Fruit fly (Drosophila melanogaster) whole organism, prepupa: ENCODE measurements around the gene CG33299.

ENCODE experiments used
- CG10669 ChIP-seq: fragments of 200-800 bp; sonication (Bioruptor generic); optimal IDR thresholded peaks from 3 replicates; lab custom pipeline; 2018; ENCODE audit warnings: missing biosample characterization, mild to moderate bottlenecking, missing genetic modification characterization, moderate library complexity
- CG11294 ChIP-seq: fragments of 200-800 bp; sonication (Bioruptor generic); IDR thresholded peaks from 2 replicates; pipeline ENCODE4 v1.3.6; 2022; ENCODE audit warnings: missing biosample characterization, missing genetic modification characterization
- CG11762 ChIP-seq: fragments of 200-800 bp; sonication (Bioruptor generic); optimal IDR thresholded peaks from 3 replicates; lab custom pipeline; 2016; ENCODE audit warnings: missing biosample characterization, missing genetic modification characterization; ENCODE audit not compliant: insufficient read depth
- CG11902 ChIP-seq: fragments of 200-800 bp; sonication (Bioruptor generic); optimal IDR thresholded peaks from 3 replicates; lab custom pipeline; 2016; ENCODE audit warnings: missing biosample characterization, missing genetic modification characterization
- CG15336 ChIP-seq: fragments of 200-800 bp; sonication (Bioruptor generic); IDR thresholded peaks from 2 replicates; pipeline ENCODE4 v1.3.6; 2022; ENCODE audit warnings: missing biosample characterization, missing genetic modification characterization
- CG1621 ChIP-seq: fragments of 200-800 bp; sonication (Bioruptor generic); optimal IDR thresholded peaks from 3 replicates; lab custom pipeline; 2018; ENCODE audit warnings: missing biosample characterization, mild to moderate bottlenecking, missing genetic modification characterization
- CG16779 ChIP-seq: fragments of 200-800 bp; sonication (Bioruptor generic); optimal IDR thresholded peaks from 3 replicates; lab custom pipeline; 2017; ENCODE audit warnings: missing biosample characterization, mild to moderate bottlenecking, missing genetic modification characterization
- CG31627 ChIP-seq: fragments of 200-800 bp; sonication (Bioruptor generic); optimal IDR thresholded peaks from 3 replicates; lab custom pipeline; 2016; ENCODE audit warnings: missing biosample characterization, missing genetic modification characterization
- CG3919 ChIP-seq: fragments of 200-800 bp; sonication (Bioruptor generic); optimal IDR thresholded peaks from 3 replicates; lab custom pipeline; 2016; ENCODE audit warnings: missing biosample characterization, missing genetic modification characterization
- CG6163 ChIP-seq: fragments of 200-800 bp; sonication (Bioruptor generic); IDR thresholded peaks from 3 replicates; pipeline ENCODE4 v1.3.6; 2022; ENCODE audit warnings: missing biosample characterization, missing genetic modification characterization
- CG6276 ChIP-seq: fragments of 200-800 bp; sonication (Bioruptor generic); optimal IDR thresholded peaks from 2 replicates; lab custom pipeline; 2017; ENCODE audit warnings: missing biosample characterization, mild to moderate bottlenecking, missing genetic modification characterization
- CG6792 ChIP-seq: fragments of 200-800 bp; sonication (Bioruptor generic); optimal IDR thresholded peaks from 3 replicates; lab custom pipeline; 2016; ENCODE audit warnings: missing biosample characterization, missing genetic modification characterization
- CG6808 ChIP-seq: fragments of 200-800 bp; sonication (Bioruptor generic); optimal IDR thresholded peaks from 3 replicates; lab custom pipeline; 2017; ENCODE audit warnings: missing biosample characterization, missing genetic modification characterization, mild to moderate bottlenecking, moderate library complexity, missing genetic modification reagents
- CG6854 ChIP-seq: fragments of 200-800 bp; sonication (Bioruptor generic); optimal IDR thresholded peaks from 2 replicates; lab custom pipeline; 2017; ENCODE audit warnings: missing biosample characterization, mild to moderate bottlenecking, missing genetic modification characterization
- CG7368 ChIP-seq: fragments of 200-800 bp; sonication (Bioruptor generic); optimal IDR thresholded peaks from 3 replicates; lab custom pipeline; 2016; ENCODE audit warnings: missing biosample characterization, missing genetic modification characterization
- CG8119 ChIP-seq: fragments of 200-800 bp; sonication (Bioruptor generic); IDR thresholded peaks from 3 replicates; pipeline ENCODE4 v1.3.6; 2022; ENCODE audit warnings: missing biosample characterization, missing genetic modification characterization
- CG8319 ChIP-seq: fragments of 200-800 bp; sonication (Bioruptor generic); optimal IDR thresholded peaks from 3 replicates; lab custom pipeline; 2016; ENCODE audit warnings: missing biosample characterization, missing genetic modification characterization
- CG8632 ChIP-seq: fragments of 200-800 bp; sonication (Bioruptor generic); optimal IDR thresholded peaks from 3 replicates; lab custom pipeline; 2016; ENCODE audit warnings: missing biosample characterization, missing genetic modification characterization
- CG9139 ChIP-seq: fragments of 200-800 bp; sonication (Bioruptor generic); optimal IDR thresholded peaks from 3 replicates; lab custom pipeline; 2017; ENCODE audit warnings: missing biosample characterization, mild to moderate bottlenecking, missing genetic modification characterization
- Eip75B ChIP-seq: fragments of 200-800 bp; sonication (Bioruptor generic); optimal IDR thresholded peaks from 3 replicates; lab custom pipeline; 2016; ENCODE audit warnings: missing biosample characterization, missing genetic modification characterization
- Eip78C ChIP-seq: fragments of 200-800 bp; sonication (Bioruptor generic); peaks from one replicate; lab custom pipeline; 2016; ENCODE audit warnings: missing biosample characterization, missing genetic modification characterization
- Eip93F ChIP-seq: fragments of 200-800 bp; sonication (Bioruptor generic); optimal IDR thresholded peaks from 2 replicates; lab custom pipeline; 2016; ENCODE audit warnings: missing biosample characterization, mild to moderate bottlenecking, missing genetic modification characterization
- Ets21C ChIP-seq: fragments of 200-800 bp; sonication (Bioruptor generic); optimal IDR thresholded peaks from 3 replicates; lab custom pipeline; 2016; ENCODE audit warnings: missing biosample characterization, missing genetic modification characterization
- Ets96B ChIP-seq: fragments of 200-800 bp; optimal IDR thresholded peaks from 2 replicates; lab custom pipeline; 2019; ENCODE audit warnings: missing biosample characterization, mild to moderate bottlenecking, missing genetic modification characterization, moderate library complexity
- Gug ChIP-seq: fragments of 200-800 bp; sonication (Bioruptor generic); IDR thresholded peaks from 2 replicates; pipeline ENCODE4 v1.3.6; 2022; ENCODE audit warnings: missing biosample characterization, missing genetic modification characterization
- Hr38 ChIP-seq: sonication (Bioruptor generic); optimal IDR thresholded peaks from 2 replicates; lab custom pipeline; 2016; ENCODE audit warnings: missing biosample characterization, missing genetic modification characterization
- Hr39 ChIP-seq: fragments of 200-800 bp; sonication (Bioruptor generic); optimal IDR thresholded peaks from 2 replicates; lab custom pipeline; 2016; ENCODE audit warnings: missing biosample characterization, missing genetic modification characterization
- Hr4 ChIP-seq: fragments of 200-800 bp; sonication (Bioruptor generic); optimal IDR thresholded peaks from 3 replicates; lab custom pipeline; 2016; ENCODE audit warnings: missing biosample characterization, missing genetic modification characterization
- Lpt ChIP-seq: fragments of 200-800 bp; sonication (Bioruptor generic); optimal IDR thresholded peaks from 3 replicates; lab custom pipeline; 2016; ENCODE audit warnings: missing biosample characterization, missing genetic modification characterization
- Met ChIP-seq: fragments of 200-800 bp; sonication (Bioruptor generic); optimal IDR thresholded peaks from 3 replicates; lab custom pipeline; 2016; ENCODE audit warnings: missing biosample characterization, missing genetic modification characterization
- OdsH ChIP-seq: fragments of 200-800 bp; sonication (Bioruptor generic); optimal IDR thresholded peaks from 3 replicates; lab custom pipeline; 2016; ENCODE audit warnings: missing biosample characterization, missing genetic modification characterization
- Smox ChIP-seq: fragments of 200-800 bp; sonication (Bioruptor generic); optimal IDR thresholded peaks from 3 replicates; lab custom pipeline; 2016; ENCODE audit warnings: missing biosample characterization, missing genetic modification characterization
- Sox14 ChIP-seq: fragments of 200-800 bp; sonication (Bioruptor generic); optimal IDR thresholded peaks from 3 replicates; lab custom pipeline; 2016; ENCODE audit warnings: missing biosample characterization, missing genetic modification characterization
- Sox15 ChIP-seq: fragments of 200-800 bp; sonication (Bioruptor generic); optimal IDR thresholded peaks from 3 replicates; lab custom pipeline; 2016; ENCODE audit warnings: missing biosample characterization, missing genetic modification characterization
- achi ChIP-seq: fragments of 200-800 bp; sonication (Bioruptor generic); optimal IDR thresholded peaks from 3 replicates; lab custom pipeline; 2016; ENCODE audit warnings: missing biosample characterization, missing genetic modification characterization
- cyc ChIP-seq: fragments of 200-800 bp; sonication (Bioruptor generic); optimal IDR thresholded peaks from 3 replicates; lab custom pipeline; 2016; ENCODE audit warnings: missing biosample characterization, missing genetic modification characterization
- dac ChIP-seq: fragments of 200-800 bp; sonication (Bioruptor generic); optimal IDR thresholded peaks from 2 replicates; lab custom pipeline; 2017; ENCODE audit warnings: missing biosample characterization, mild to moderate bottlenecking, missing genetic modification characterization
- dsx ChIP-seq: fragments of 200-800 bp; optimal IDR thresholded peaks from 3 replicates; lab custom pipeline; 2019; ENCODE audit warnings: missing biosample characterization, mild to moderate bottlenecking, missing genetic modification characterization, moderate library complexity; ENCODE audit not compliant: poor library complexity, severe bottlenecking
- eg ChIP-seq: fragments of 200-800 bp; sonication (Bioruptor generic); IDR thresholded peaks from 3 replicates; pipeline ENCODE4 v1.3.6; 2022; ENCODE audit warnings: missing biosample characterization, missing genetic modification characterization
- esn ChIP-seq: fragments of 200-800 bp; sonication (Bioruptor generic); optimal IDR thresholded peaks from 2 replicates; lab custom pipeline; 2016; ENCODE audit warnings: missing biosample characterization, mild to moderate bottlenecking, missing genetic modification characterization, moderate library complexity
- fd85E ChIP-seq: fragments of 200-800 bp; sonication (Bioruptor generic); optimal IDR thresholded peaks from 3 replicates; lab custom pipeline; 2016; ENCODE audit warnings: missing biosample characterization, missing genetic modification characterization
- fkh ChIP-seq: fragments of 200-800 bp; sonication (Bioruptor generic); optimal IDR thresholded peaks from 3 replicates; lab custom pipeline; 2017; ENCODE audit warnings: missing biosample characterization, mild to moderate bottlenecking, missing genetic modification characterization, moderate library complexity
- net ChIP-seq: fragments of 200-800 bp; sonication (Bioruptor generic); optimal IDR thresholded peaks from 3 replicates; lab custom pipeline; 2016; ENCODE audit warnings: missing biosample characterization, missing genetic modification characterization
- pdm3 ChIP-seq: fragments of 200-800 bp; sonication (Bioruptor generic); optimal IDR thresholded peaks from 3 replicates; lab custom pipeline; 2016; ENCODE audit warnings: missing biosample characterization, missing genetic modification characterization
- spab ChIP-seq: fragments of 200-800 bp; sonication (Bioruptor generic); optimal IDR thresholded peaks from 2 replicates; lab custom pipeline; 2017; ENCODE audit warnings: missing biosample characterization, mild to moderate bottlenecking, missing genetic modification characterization, missing genetic modification reagents
- ss ChIP-seq, 2 experiments: fragments of 200-800 bp; sonication (Bioruptor generic); optimal IDR thresholded peaks; 2 replicates in 1 of 2; 3 replicates in 1 of 2; lab custom pipeline; 2017 to 2018; ENCODE audit warnings: mild to moderate bottlenecking in 2 of 2, missing biosample characterization in 2 of 2, missing genetic modification characterization in 2 of 2, moderate library complexity in 1 of 2
- svp ChIP-seq: fragments of 200-800 bp; sonication (Bioruptor generic); peaks from one replicate; lab custom pipeline; 2016; ENCODE audit warnings: missing biosample characterization, missing genetic modification characterization
- topi ChIP-seq: fragments of 200-800 bp; sonication (Bioruptor generic); optimal IDR thresholded peaks from 3 replicates; lab custom pipeline; 2016; ENCODE audit warnings: missing biosample characterization, missing genetic modification characterization

CG33299 gene

DNA sequence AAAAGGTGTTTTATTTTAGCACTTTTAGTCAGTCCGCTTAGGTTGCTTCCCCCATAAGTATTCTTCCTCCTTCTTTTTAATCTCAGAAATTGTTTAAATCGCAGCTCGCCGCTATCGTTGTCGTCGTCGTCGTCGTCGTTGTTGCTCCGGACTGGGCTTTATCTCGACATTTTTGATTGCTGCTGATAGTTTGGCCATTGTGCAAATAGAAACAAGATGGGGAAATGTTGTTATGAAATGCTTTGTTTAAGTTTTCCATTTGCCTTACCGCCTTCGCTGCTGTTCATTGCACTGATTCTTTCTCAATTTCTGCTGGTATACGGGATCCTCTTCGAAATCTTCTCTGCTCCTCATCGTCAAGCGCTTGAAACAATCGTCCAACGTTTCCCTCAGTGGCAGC, 46.6 kb downstream of the CG33299 start:
- TF ChIP-seq CG6792: no peak
- peak; percentile 25 for TF ChIP-seq fkh

DNA sequence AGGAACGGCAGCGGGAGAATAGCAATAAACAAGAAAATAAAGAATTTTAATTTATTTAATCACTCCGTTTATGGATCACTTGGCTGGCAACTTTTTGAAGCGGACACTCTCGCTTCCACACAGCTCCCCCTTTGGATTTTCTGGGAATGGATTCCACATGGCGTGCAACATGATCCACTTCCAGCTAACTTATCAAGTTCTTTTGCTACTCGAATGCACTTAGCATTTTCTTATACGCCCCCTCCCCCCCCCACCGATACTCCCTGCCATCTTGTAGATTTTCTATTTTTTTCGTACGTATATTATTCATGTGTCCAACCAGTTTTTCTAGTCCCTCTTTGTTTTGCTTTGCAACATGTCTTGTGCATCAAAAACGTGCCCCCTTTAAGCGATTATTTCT, 47.9 kb downstream of the CG33299 start:
- TF ChIP-seq Lpt (no peak), Gug (GFP tag; lab: Robert Waterston, UW) (no peak), Hr4 (GFP tag; lab: Kevin White, UChicago) (no peak), net (GFP tag; lab: Kevin White, UChicago) (no peak), CG16779 (tag; lab: Kevin White, UChicago) (no peak), fkh (no peak), CG9139 (GFP tag; lab: Kevin White, UChicago) (no peak), CG8119 (0 out of 3 replicates have a peak, but pooled peaks have one; percentile 14), CG11902 (GFP tag; lab: Kevin White, UChicago) (no peak), CG31627 (no peak), cyc (no peak), CG11762 (GFP tag; lab: Kevin White, UChicago) (no peak), Eip75B (GFP tag; lab: Kevin White, UChicago) (no peak), Sox14 (no peak), achi (GFP tag; lab: Kevin White, UChicago) (no peak), dac (GFP tag; lab: Kevin White, UChicago) (no peak), OdsH (GFP tag; lab: Kevin White, UChicago) (no peak), Met (GFP tag; lab: Kevin White, UChicago) (no peak), Hr39 (no peak), CG11294 (GFP tag; lab: Robert Waterston, UW) (no peak), dsx (GFP tag; lab: Kevin White, UChicago) (peak; percentile 43), Ets21C (GFP tag; lab: Kevin White, UChicago) (no peak), CG6808 (GFP tag; lab: Kevin White, UChicago) (no peak), fd85E (no peak), esn (GFP tag; lab: Kevin White, UChicago) (no peak), CG8632 (GFP tag; lab: Kevin White, UChicago) (no peak), CG3919 (GFP tag; lab: Kevin White, UChicago) (no peak), CG6163 (GFP tag; lab: Robert Waterston, UW) (0 out of 3 replicates have a peak, but pooled peaks have one; percentile 36), ss (GFP tag; optimal IDR thresholded peaks at IDR 0.05; lab: Kevin White, UChicago) (peak in 1 of 2 experiments; percentile 76), eg (GFP tag; lab: Robert Waterston, UW) (peak; percentile 27; the same call in 1 of the 3 replicates), Hr38 (no peak), Sox15 (GFP tag; lab: Kevin White, UChicago) (no peak), Smox (GFP tag; lab: Kevin White, UChicago) (no peak), svp (GFP tag; lab: Kevin White, UChicago) (no peak), CG15336 (no peak), CG6276 (peak; percentile 1), Eip93F (GFP tag; lab: Kevin White, UChicago) (no peak), CG6792 (no peak), CG1621 (tag; lab: Kevin White, UChicago) (no peak), CG6854 (no peak), spab (GFP tag; lab: Kevin White, UChicago) (no peak), Eip78C (GFP tag; lab: Kevin White, UChicago) (no peak), pdm3 (GFP tag; lab: Kevin White, UChicago) (no peak), topi (GFP tag; lab: Kevin White, UChicago) (no peak), CG7368 (GFP tag; lab: Kevin White, UChicago) (no peak), CG8319 (no peak), Ets96B (tag; lab: Kevin White, UChicago) (no peak), CG10669 (GFP tag; lab: Kevin White, UChicago) (no peak)
